Worm (Caenorhabditis elegans) whole organism, mixed stage, embryonic: Measurements from ENCODE around the gene col-171.

Experiments used
- M03D4.4 ChIP-seq: sonication (generic microtip); optimal IDR thresholded peaks from 2 replicates; lab custom pipeline; 2017; ENCODE audit warnings: mild to moderate bottlenecking, missing genetic modification characterization, missing compliant biosample characterization
- bed-3 ChIP-seq: fragments of 200-800 bp; sonication (Bioruptor generic); optimal IDR thresholded peaks from 3 replicates; lab custom pipeline; 2018; ENCODE audit warnings: mild to moderate bottlenecking, missing genetic modification characterization, moderate library complexity, missing compliant biosample characterization
- blmp-1 ChIP-seq: fragments of 150-350 bp; optimal IDR thresholded peaks from 2 replicates; lab custom pipeline; 2014; ENCODE audit warnings: missing biosample characterization, missing genetic modification characterization
- ceh-39 ChIP-seq: fragments of 150-350 bp; optimal IDR thresholded peaks from 2 replicates; lab custom pipeline; 2014; ENCODE audit warnings: missing biosample characterization, missing genetic modification characterization
- ceh-43 ChIP-seq: fragments of 200-800 bp; sonication (Bioruptor generic); optimal IDR thresholded peaks from 2 replicates; lab custom pipeline; 2018; ENCODE audit warnings: mild to moderate bottlenecking, missing genetic modification characterization, moderate library complexity, missing compliant biosample characterization
- ceh-83 ChIP-seq: fragments of 200-800 bp; sonication (Bioruptor generic); optimal IDR thresholded peaks from 2 replicates; lab custom pipeline; 2018; ENCODE audit warnings: mild to moderate bottlenecking, missing genetic modification characterization, missing compliant biosample characterization
- ces-1 ChIP-seq: fragments of 150-350 bp; optimal IDR thresholded peaks from 2 replicates; lab custom pipeline; 2014; ENCODE audit warnings: missing biosample characterization, missing genetic modification reagents, missing genetic modification characterization
- cnd-1 ChIP-seq: fragments of 200-800 bp; sonication (Bioruptor generic); optimal IDR thresholded peaks from 2 replicates; lab custom pipeline; 2018; ENCODE audit warnings: mild to moderate bottlenecking, missing genetic modification characterization, missing compliant biosample characterization
- drap-1 ChIP-seq: fragments of 200-800 bp; sonication (Bioruptor generic); optimal IDR thresholded peaks from 3 replicates; lab custom pipeline; 2018; ENCODE audit warnings: mild to moderate bottlenecking, missing genetic modification characterization, missing compliant biosample characterization
- elt-1 ChIP-seq: sonication (generic microtip); optimal IDR thresholded peaks from 2 replicates; lab custom pipeline; 2017; ENCODE audit warnings: missing genetic modification characterization, mild to moderate bottlenecking, missing compliant biosample characterization, antibody characterized with exemption, moderate library complexity, borderline replicate concordance; ENCODE audit not compliant: insufficient read depth
- elt-3 ChIP-seq: fragments of 150-350 bp; optimal IDR thresholded peaks from 2 replicates; lab custom pipeline; 2014; ENCODE audit warnings: missing biosample characterization, missing genetic modification characterization
- flh-1 ChIP-seq: fragments of 200-800 bp; sonication (Bioruptor generic); optimal IDR thresholded peaks from 2 replicates; lab custom pipeline; 2018; ENCODE audit warnings: mild to moderate bottlenecking, missing genetic modification characterization, moderate library complexity, missing compliant biosample characterization
- ham-2 ChIP-seq: fragments of 200-800 bp; sonication (Bioruptor generic); optimal IDR thresholded peaks from 2 replicates; lab custom pipeline; 2018; ENCODE audit warnings: mild to moderate bottlenecking, missing genetic modification characterization, missing compliant biosample characterization
- hlh-1 ChIP-seq: fragments of 150-350 bp; optimal IDR thresholded peaks from 2 replicates; lab custom pipeline; 2014; ENCODE audit warnings: missing biosample characterization, missing genetic modification reagents, missing genetic modification characterization
- lin-13 ChIP-seq: fragments of 150-350 bp; optimal IDR thresholded peaks from 2 replicates; lab custom pipeline; 2014; ENCODE audit warnings: missing biosample characterization, missing genetic modification characterization
- lin-32 ChIP-seq: fragments of 200-800 bp; sonication (Bioruptor generic); optimal IDR thresholded peaks from 2 replicates; lab custom pipeline; 2018; ENCODE audit warnings: mild to moderate bottlenecking, missing genetic modification characterization, missing compliant biosample characterization
- lsy-2 ChIP-seq: fragments of 150-350 bp; optimal IDR thresholded peaks from 2 replicates; lab custom pipeline; 2014; ENCODE audit warnings: missing biosample characterization, missing genetic modification characterization
- mab-5 ChIP-seq: fragments of 150-350 bp; optimal IDR thresholded peaks from 2 replicates; lab custom pipeline; 2014; ENCODE audit warnings: missing biosample characterization, missing genetic modification characterization
- mep-1 ChIP-seq: fragments of 150-350 bp; optimal IDR thresholded peaks from 2 replicates; lab custom pipeline; 2017; ENCODE audit warnings: missing biosample characterization, missing genetic modification reagents, missing genetic modification characterization, inconsistent platforms
- mls-2 ChIP-seq: sonication (generic microtip); optimal IDR thresholded peaks from 2 replicates; lab custom pipeline; 2016; ENCODE audit warnings: mild to moderate bottlenecking, missing genetic modification characterization, moderate library complexity, missing compliant biosample characterization
- nhr-12 ChIP-seq: fragments of 150-350 bp; optimal IDR thresholded peaks from 2 replicates; lab custom pipeline; 2014; ENCODE audit warnings: missing biosample characterization, missing genetic modification characterization
- nhr-2 ChIP-seq: fragments of 150-350 bp; optimal IDR thresholded peaks from 2 replicates; lab custom pipeline; 2014; ENCODE audit warnings: missing biosample characterization, missing genetic modification characterization
- nhr-237 ChIP-seq: fragments of 150-350 bp; optimal IDR thresholded peaks from 2 replicates; lab custom pipeline; 2014; ENCODE audit warnings: missing biosample characterization, missing genetic modification characterization
- nhr-28 ChIP-seq: fragments of 150-350 bp; optimal IDR thresholded peaks from 2 replicates; lab custom pipeline; 2014; ENCODE audit warnings: missing biosample characterization, missing genetic modification characterization
- nhr-76 ChIP-seq: sonication (generic microtip); optimal IDR thresholded peaks from 2 replicates; lab custom pipeline; 2017; ENCODE audit warnings: missing biosample characterization, missing genetic modification characterization
- pha-4 ChIP-seq: fragments of 150-350 bp; optimal IDR thresholded peaks from 2 replicates; lab custom pipeline; 2018; ENCODE audit warnings: missing biosample characterization, missing genetic modification reagents, missing genetic modification characterization
- sem-2 ChIP-seq: fragments of 200-800 bp; sonication (Bioruptor generic); optimal IDR thresholded peaks from 2 replicates; lab custom pipeline; 2018; ENCODE audit warnings: mild to moderate bottlenecking, missing genetic modification characterization, missing compliant biosample characterization
- snpc-4 ChIP-seq: fragments of 150-350 bp; optimal IDR thresholded peaks from 2 replicates; lab custom pipeline; 2014; ENCODE audit warnings: missing biosample characterization, missing genetic modification characterization
- sptf-1 ChIP-seq: sonication (generic microtip); optimal IDR thresholded peaks from 2 replicates; lab custom pipeline; 2017; ENCODE audit warnings: mild to moderate bottlenecking, missing genetic modification characterization, moderate library complexity, missing compliant biosample characterization
- tbx-8 ChIP-seq: fragments of 200-800 bp; sonication (Bioruptor generic); optimal IDR thresholded peaks from 2 replicates; lab custom pipeline; 2018; ENCODE audit warnings: mild to moderate bottlenecking, missing genetic modification characterization, moderate library complexity, missing compliant biosample characterization
- unc-120 ChIP-seq: sonication (generic microtip); optimal IDR thresholded peaks from 2 replicates; lab custom pipeline; 2017; ENCODE audit warnings: missing genetic modification characterization, missing compliant biosample characterization; ENCODE audit not compliant: poor library complexity, severe bottlenecking
- unc-39 ChIP-seq: fragments of 150-350 bp; optimal IDR thresholded peaks from 2 replicates; lab custom pipeline; 2014; ENCODE audit warnings: missing biosample characterization, missing genetic modification characterization
- unc-62 ChIP-seq: fragments of 150-350 bp; optimal IDR thresholded peaks from 2 replicates; lab custom pipeline; 2014; ENCODE audit warnings: missing biosample characterization, missing genetic modification reagents, missing genetic modification characterization
- zip-8 ChIP-seq: fragments of 150-350 bp; optimal IDR thresholded peaks from 2 replicates; lab custom pipeline; 2014; ENCODE audit warnings: missing biosample characterization, missing genetic modification characterization
- ztf-11 ChIP-seq: fragments of 150-350 bp; optimal IDR thresholded peaks from 2 replicates; lab custom pipeline; 2014; ENCODE audit warnings: missing biosample characterization, missing genetic modification characterization

The col-171 gene

ce11 chrX:6292812-6293211 lies 41.3 kb upstream of the col-171 start, which contains the start of gene mom-1:
TSS of gene mom-1 (plus strand) at chrX:6293112.
- TF ChIP-seq ztf-11 (no peak), sptf-1 (tag; lab: Kevin White, UChicago) (no peak), nhr-2 (tag; lab: Kevin White, UChicago) (peak; percentile 7), ceh-39 (tag; lab: Kevin White, UChicago) (no peak), hlh-1 (tag; lab: Kevin White, UChicago) (peak; percentile 57)
- TF ChIP-seq, all 35 proteins: peak for 2

DNA sequence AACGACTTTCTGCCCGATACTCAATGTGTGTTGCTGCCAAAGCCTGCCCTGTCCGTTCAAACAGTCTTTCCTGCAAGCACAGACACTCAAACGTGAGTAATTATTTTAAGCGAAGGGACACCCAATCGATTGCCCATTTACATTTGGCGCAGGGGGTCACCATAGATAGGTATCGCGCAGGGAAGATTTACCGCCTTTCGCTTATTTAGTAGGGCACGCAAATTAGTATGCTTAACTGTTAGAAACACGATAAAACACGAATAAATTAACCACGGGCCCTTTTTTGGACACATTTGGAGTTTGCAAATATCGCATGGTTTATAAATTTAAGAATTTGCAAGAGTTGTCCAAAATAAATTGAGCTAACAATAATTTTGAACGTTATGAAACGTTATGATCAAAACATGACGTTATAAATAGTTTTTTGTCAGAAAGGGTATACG lies 37.7 kb upstream of the col-171 start:
- TF ChIP-seq lin-13, result peak; percentile 86
- peak; percentile 100 for TF ChIP-seq nhr-237
- peak; percentile 89 for TF ChIP-seq unc-120 (tag; lab: Kevin White, UChicago)
- no peak for TF ChIP-seq zip-8
- peak; percentile 88 for TF ChIP-seq lsy-2 (tag; lab: Kevin White, UChicago)
- TF ChIP-seq flh-1 (GFP tag; lab: Kevin White, UChicago), result no peak
- peak; percentile 99 for TF ChIP-seq ces-1 (GFP tag; lab: Kevin White, UChicago)
- peak; percentile 99 for TF ChIP-seq mep-1
- TF ChIP-seq lin-32 (GFP tag; lab: Kevin White, UChicago), result peak; percentile 44
- peak; percentile 9 for TF ChIP-seq sem-2 (GFP tag; lab: Kevin White, UChicago)
- TF ChIP-seq ceh-39 (tag; lab: Kevin White, UChicago), result peak; percentile 91
- TF ChIP-seq ztf-11, result peak; percentile 95
- TF ChIP-seq drap-1, result peak; percentile 97
- TF ChIP-seq nhr-2 (tag; lab: Kevin White, UChicago), result peak; percentile 58
- no peak for TF ChIP-seq snpc-4 (tag; lab: Kevin White, UChicago)
- TF ChIP-seq sptf-1 (tag; lab: Kevin White, UChicago), result peak; percentile 93
- peak; percentile 71 for TF ChIP-seq ham-2
- TF ChIP-seq bed-3, result peak; percentile 42
- TF ChIP-seq unc-62, result peak; percentile 91
- TF ChIP-seq ceh-43 (GFP tag; lab: Kevin White, UChicago), result peak; percentile 74
- peak; percentile 93 for TF ChIP-seq cnd-1 (tag; lab: Kevin White, UChicago)
- peak; percentile 29 for TF ChIP-seq tbx-8 (GFP tag; lab: Kevin White, UChicago)
- TF ChIP-seq nhr-12 (tag; lab: Kevin White, UChicago), result peak; percentile 61
- TF ChIP-seq blmp-1 (tag; lab: Kevin White, UChicago), result peak; percentile 65
- TF ChIP-seq ceh-83 (GFP tag; lab: Kevin White, UChicago), result peak; percentile 39
- TF ChIP-seq nhr-76 (tag; lab: Kevin White, UChicago), result peak; percentile 53
- peak; percentile 96 for TF ChIP-seq elt-3 (tag; lab: Kevin White, UChicago)
- TF ChIP-seq hlh-1 (tag; lab: Kevin White, UChicago), result peak; percentile 85
- TF ChIP-seq M03D4.4 (tag; lab: Kevin White, UChicago), result peak; percentile 76
- TF ChIP-seq unc-39 (tag; lab: Kevin White, UChicago), result peak; percentile 96
- TF ChIP-seq pha-4 (tag; lab: Kevin White, UChicago), result peak; percentile 96
- peak; percentile 88 for TF ChIP-seq mls-2 (tag; lab: Kevin White, UChicago)
- TF ChIP-seq nhr-28 (tag; lab: Kevin White, UChicago), result peak; percentile 82
- TF ChIP-seq elt-1 (tag; lab: Kevin White, UChicago), result peak; percentile 43
- peak; percentile 85 for TF ChIP-seq mab-5 (tag; lab: Kevin White, UChicago)

DNA sequence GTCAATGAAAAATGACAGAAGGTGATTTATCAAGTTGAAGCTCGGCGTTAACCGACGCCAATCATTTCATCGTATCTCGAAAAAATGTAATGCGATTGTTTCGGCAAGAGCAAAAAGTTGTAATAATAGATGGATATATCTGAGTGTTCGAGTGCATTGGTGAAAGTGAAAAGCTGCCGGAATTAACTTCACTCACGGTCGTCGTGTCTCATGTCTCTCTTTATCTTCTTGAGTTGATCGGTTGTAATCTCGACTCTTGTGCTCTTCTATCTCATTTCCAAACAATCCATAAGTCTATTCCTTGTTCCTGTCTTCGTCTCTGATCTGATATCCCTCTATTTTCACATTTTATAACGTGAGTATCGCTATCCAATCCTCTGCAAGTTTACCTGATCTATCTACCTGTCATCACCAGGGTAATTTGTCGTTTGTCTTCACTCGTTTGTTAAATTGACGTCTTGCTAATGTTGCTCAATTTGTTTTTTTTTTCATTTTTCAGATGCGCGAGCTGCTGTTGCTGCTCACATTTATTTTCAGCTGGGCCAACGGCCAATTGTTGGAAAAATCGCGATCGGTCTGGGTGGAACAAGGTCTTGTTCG lies 34.4 kb upstream of the col-171 start, which contains the start of gene cest-16:
Gene cest-16, plus strand, starts transcription at position 302 of the 600 bp plus-strand sequence.
- TF ChIP-seq unc-120 (tag; lab: Kevin White, UChicago) (peak; percentile 62), hlh-1 (tag; lab: Kevin White, UChicago) (peak; percentile 45), unc-62 (peak; percentile 28), pha-4 (tag; lab: Kevin White, UChicago) (no peak)
